Worm (Caenorhabditis elegans) whole organism, young adult: Measurements from ENCODE around the gene F55B11.5.
"Not testable (repeated sequence)": the region's sequence is repeated elsewhere in the genome, so short reads cannot be mapped to it uniquely, and the experiment has no call there.

Experiments
- F23B12.7 ChIP-seq: sonication (generic microtip); optimal IDR thresholded peaks from 2 replicates; lab custom pipeline; 2017; ENCODE audit warnings: missing genetic modification characterization, mild to moderate bottlenecking, missing compliant biosample characterization, antibody characterized with exemption, moderate library complexity; ENCODE audit not compliant: insufficient read depth
- F39B2.1 ChIP-seq: fragments of 200-800 bp; sonication (Bioruptor generic); IDR thresholded peaks from 2 replicates; pipeline ENCODE4 v1.3.6; 2022; ENCODE audit warnings: missing genetic modification reagents, missing genetic modification characterization, missing compliant biosample characterization
- Y56A3A.18 ChIP-seq: fragments of 200-800 bp; sonication (Bioruptor generic); IDR thresholded peaks from 2 replicates; pipeline ENCODE4 v1.3.6; 2022; ENCODE audit warnings: missing genetic modification reagents, missing genetic modification characterization, missing compliant biosample characterization
- attf-3 ChIP-seq: fragments of 200-800 bp; sonication (Bioruptor generic); conservative IDR thresholded peaks from 2 replicates; pipeline ENCODE4 v1.3.6; 2022; ENCODE audit warnings: missing genetic modification reagents, missing genetic modification characterization, missing compliant biosample characterization
- attf-6 ChIP-seq: fragments of 200-800 bp; sonication (Bioruptor generic); IDR thresholded peaks from 2 replicates; pipeline ENCODE4 v1.3.6; 2022; ENCODE audit warnings: missing genetic modification reagents, missing genetic modification characterization, missing compliant biosample characterization
- bed-1 ChIP-seq: fragments of 200-800 bp; sonication (Bioruptor generic); IDR thresholded peaks from 2 replicates; pipeline ENCODE4 v1.3.6; 2022; ENCODE audit warnings: missing genetic modification reagents, missing genetic modification characterization, missing compliant biosample characterization
- dpl-1 ChIP-seq: fragments of 150-350 bp; optimal IDR thresholded peaks from 2 replicates; lab custom pipeline; 2014; ENCODE audit warnings: missing biosample characterization, missing genetic modification reagents, missing genetic modification characterization
- efl-1 ChIP-seq: fragments of 150-350 bp; optimal IDR thresholded peaks from 2 replicates; lab custom pipeline; 2014; ENCODE audit warnings: missing biosample characterization, missing genetic modification reagents, missing genetic modification characterization
- gei-17 ChIP-seq: fragments of 200-800 bp; sonication (Bioruptor generic); optimal IDR thresholded peaks from 2 replicates; lab custom pipeline; 2018; ENCODE audit warnings: mild to moderate bottlenecking, missing genetic modification characterization, missing compliant biosample characterization
- mxl-1 ChIP-seq: sonication (generic microtip); optimal IDR thresholded peaks from 2 replicates; lab custom pipeline; 2016; ENCODE audit warnings: missing genetic modification characterization, missing compliant biosample characterization
- nfya-1 ChIP-seq: sonication (generic microtip); optimal IDR thresholded peaks from 2 replicates; lab custom pipeline; 2017; ENCODE audit warnings: antibody characterized with exemption, missing compliant biosample characterization, missing genetic modification characterization, borderline replicate concordance; ENCODE audit not compliant: insufficient read depth
- pha-4 ChIP-seq: fragments of 150-350 bp; sonication (generic microtip); optimal IDR thresholded peaks from 2 replicates; lab custom pipeline; 2014; ENCODE audit warnings: missing biosample characterization, missing genetic modification reagents, missing genetic modification characterization
- zim-3 ChIP-seq: sonication (generic microtip); optimal IDR thresholded peaks from 2 replicates; lab custom pipeline; 2017; ENCODE audit warnings: mild to moderate bottlenecking, missing genetic modification characterization, moderate library complexity, missing compliant biosample characterization

DNA sequence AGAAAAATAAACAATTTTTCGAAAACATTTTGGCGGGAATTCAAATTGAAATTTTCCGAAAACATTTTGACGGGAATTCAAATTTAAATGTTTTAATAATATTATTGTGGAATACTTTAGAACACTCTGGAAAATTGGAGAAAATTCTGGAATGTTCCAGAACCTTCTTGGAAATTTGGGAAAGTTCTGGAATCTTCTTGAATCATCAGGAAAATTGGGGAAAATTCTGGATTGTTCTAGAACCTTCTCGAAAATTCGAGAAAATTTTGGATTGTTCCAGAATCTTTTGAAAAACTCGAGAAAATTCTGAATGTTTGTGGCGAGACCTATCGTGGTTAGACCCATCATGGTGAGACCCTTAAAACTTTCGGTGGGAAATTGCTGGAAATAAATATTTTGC lies 33.8 kb downstream of the F55B11.5 start:
- not testable (repeated sequence) for TF ChIP-seq zim-3 (tag; lab: Kevin White, UChicago); F23B12.7 (tag; lab: Kevin White, UChicago); pha-4 (tag; lab: Kevin White, UChicago); attf-3; efl-1 (GFP tag; lab: Kevin White, UChicago); Y56A3A.18; dpl-1; F39B2.1 (GFP tag; lab: Robert Waterston, UW); attf-6; bed-1 (GFP tag; lab: Robert Waterston, UW); mxl-1 (tag; lab: Kevin White, UChicago); gei-17 (GFP tag; lab: Kevin White, UChicago); nfya-1
